Worm (Caenorhabditis elegans): Measurements from ENCODE around the gene B0564.2.

B0564.2 gene

ce11 chrIV:13112982-13113381 lies 5.5 kb downstream of the B0564.2 start, which contains the start of gene best-2:
TSS of gene best-2 (minus strand) at chrIV:13113082.
- TF ChIP-seq lim-7 (GFP tag; IDR thresholded peaks at IDR 0.05) (no peak), lin-1 (GFP tag; IDR thresholded peaks at IDR 0.05) (no peak), ces-1 (GFP tag; optimal IDR thresholded peaks at IDR 0.05) (no peak), Y105C5A.15 (GFP tag; IDR thresholded peaks at IDR 0.05) (no peak), jun-1 (tag; optimal IDR thresholded peaks at IDR 0.05) (no peak), pha-4 (GFP tag; IDR thresholded peaks at IDR 0.05) (no peak), pha-4 (tag; optimal IDR thresholded peaks at IDR 0.05) (no peak), spr-3 (GFP tag; optimal IDR thresholded peaks at IDR 0.05) (no peak), set-16 (GFP tag; IDR thresholded peaks at IDR 0.05) (no peak), skn-1 (tag; optimal IDR thresholded peaks at IDR 0.05) (no peak), ceh-82 (tag; optimal IDR thresholded peaks at IDR 0.05) (no peak), php-3 (GFP tag; IDR thresholded peaks at IDR 0.05) (no peak), zfp-2 (tag; optimal IDR thresholded peaks at IDR 0.05) (no peak), snpc-4 (tag; optimal IDR thresholded peaks at IDR 0.05) (no peak), unc-39 (tag; optimal IDR thresholded peaks at IDR 0.05) (no peak)

ce11 chrIV:13116679-13117078 lies 9.2 kb downstream of the B0564.2 start:
- TF ChIP-seq nhr-237 (tag; optimal IDR thresholded peaks at IDR 0.05) (no peak), ceh-32 (tag; optimal IDR thresholded peaks at IDR 0.05; ENCODE audit: poor library complexity) (no peak), attf-4 (tag; optimal IDR thresholded peaks at IDR 0.05) (no peak), ceh-82 (tag; optimal IDR thresholded peaks at IDR 0.05) (no peak), lin-38 (GFP tag; IDR thresholded peaks at IDR 0.05) (no peak), duxl-1 (tag; optimal IDR thresholded peaks at IDR 0.05; ENCODE audit: poor library complexity) (no peak)

DNA sequence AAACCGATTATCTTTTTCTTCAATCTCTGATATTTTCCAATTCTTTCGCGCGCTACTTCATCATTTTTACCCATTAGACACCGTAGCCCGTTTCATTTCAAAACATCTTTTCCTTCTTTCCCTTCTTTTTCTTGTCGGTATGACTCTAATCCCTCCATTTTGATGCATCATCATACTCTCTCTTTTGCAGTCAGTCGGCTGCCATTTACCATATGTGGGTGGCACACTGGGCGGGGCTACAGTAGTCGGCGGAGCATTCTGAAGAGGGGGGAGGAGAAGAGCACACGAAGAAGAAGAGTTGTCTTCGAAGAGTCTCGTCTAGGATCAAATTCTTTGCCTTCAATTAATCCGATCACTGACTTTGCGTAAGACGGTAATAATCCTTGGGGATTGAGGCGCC lies 11.3 kb downstream of the B0564.2 start, which contains the start of gene unc-30:
TSS of gene unc-30 (plus strand) at position 184 of the 400 bp plus-strand sequence.
- TF ChIP-seq unc-62 (GFP tag; optimal IDR thresholded peaks at IDR 0.05 in 1 of 2) (peak in 1 of 2 experiments; percentile 49), unc-62 (tag; optimal IDR thresholded peaks at IDR 0.05) (no peak), lin-39 (tag; optimal IDR thresholded peaks at IDR 0.05) (no peak), lsy-2 (tag; optimal IDR thresholded peaks at IDR 0.05) (peak in 1 of 2 experiments; percentile 6)

DNA sequence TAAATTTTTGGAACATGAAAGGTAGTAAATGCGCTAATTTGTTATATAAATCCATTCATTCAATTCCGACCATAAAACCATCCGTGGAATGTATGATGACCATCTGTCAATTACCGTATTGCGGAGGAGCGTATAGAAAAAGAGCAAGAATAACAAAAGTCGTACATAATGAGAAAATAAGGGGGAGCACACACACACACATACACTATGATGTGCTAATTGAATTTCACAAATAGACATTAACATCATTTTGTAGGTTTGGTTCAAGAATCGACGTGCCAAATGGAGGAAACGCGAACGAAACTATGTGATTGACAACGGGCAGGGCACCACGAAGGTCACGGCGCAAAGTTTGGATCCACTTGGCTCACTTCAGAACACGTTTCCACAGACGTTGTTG lies 13.9 kb downstream of the B0564.2 start:
- no peak for TF ChIP-seq hlh-30 (tag; optimal IDR thresholded peaks at IDR 0.05; ENCODE audit: insufficient read depth)
- no peak for TF ChIP-seq ces-1 (GFP tag; optimal IDR thresholded peaks at IDR 0.05)
- no peak for TF ChIP-seq nhr-10 (tag; optimal IDR thresholded peaks at IDR 0.05)
- no peak for TF ChIP-seq F49E8.2 (tag; optimal IDR thresholded peaks at IDR 0.05; ENCODE audit: borderline replicate concordance)
- TF ChIP-seq lin-13 (GFP tag; optimal IDR thresholded peaks at IDR 0.05) = no peak
- no peak for TF ChIP-seq duxl-1 (tag; optimal IDR thresholded peaks at IDR 0.05; ENCODE audit: poor library complexity)
- TF ChIP-seq gei-8 (GFP tag; optimal IDR thresholded peaks at IDR 0.05) = no peak
- no peak for TF ChIP-seq rbr-2 (tag; optimal IDR thresholded peaks at IDR 0.05)
- TF ChIP-seq mxl-2 (GFP tag; conservative IDR thresholded peaks at IDR 0.05) = no peak
- no peak for TF ChIP-seq zag-1 (tag; optimal IDR thresholded peaks at IDR 0.05)
- no peak for TF ChIP-seq hlh-11 (tag; optimal IDR thresholded peaks at IDR 0.05)
- TF ChIP-seq zip-2 (tag; optimal IDR thresholded peaks at IDR 0.05) = no peak
- no peak for TF ChIP-seq php-3 (GFP tag; IDR thresholded peaks at IDR 0.05)
- TF ChIP-seq lim-7 (GFP tag; IDR thresholded peaks at IDR 0.05) = no peak
- no peak for TF ChIP-seq cey-2 (tag; optimal IDR thresholded peaks at IDR 0.05; ENCODE audit: borderline replicate concordance, insufficient read depth)
- TF ChIP-seq fos-1 (tag; optimal IDR thresholded peaks at IDR 0.05) = no peak
